Worm (Caenorhabditis elegans) whole organism, early embryonic: Measurements from ENCODE around the gene unc-22.

Experiments
- B0310.2 ChIP-seq: sonication (generic microtip); optimal IDR thresholded peaks from 2 replicates; lab custom pipeline; 2016; ENCODE audit warnings: mild to moderate bottlenecking, missing genetic modification characterization, missing compliant biosample characterization
- F13C5.2 ChIP-seq: sonication (generic microtip); optimal IDR thresholded peaks from 2 replicates; lab custom pipeline; 2017; ENCODE audit warnings: mild to moderate bottlenecking, missing genetic modification characterization, inconsistent platforms, missing compliant biosample characterization
- aly-1 ChIP-seq: sonication (generic microtip); optimal IDR thresholded peaks from 2 replicates; lab custom pipeline; 2016; ENCODE audit warnings: missing genetic modification characterization, missing compliant biosample characterization
- ama-1 ChIP-seq: fragments of 150-350 bp; optimal IDR thresholded peaks from 2 replicates; lab custom pipeline; 2014
- ceh-13 ChIP-seq: fragments of 200-800 bp; sonication (Bioruptor generic); optimal IDR thresholded peaks from 2 replicates; lab custom pipeline; 2018; ENCODE audit warnings: mild to moderate bottlenecking, missing genetic modification characterization, missing compliant biosample characterization
- ceh-36 ChIP-seq: sonication (generic microtip); optimal IDR thresholded peaks from 2 replicates; lab custom pipeline; 2016; ENCODE audit warnings: missing genetic modification characterization, inconsistent platforms, missing compliant biosample characterization
- ets-7 ChIP-seq: sonication (generic microtip); optimal IDR thresholded peaks from 2 replicates; lab custom pipeline; 2016; ENCODE audit warnings: missing genotype, missing genetic modification characterization, missing compliant biosample characterization
- flt-1 ChIP-seq: fragments of 200-800 bp; sonication (Bioruptor generic); IDR thresholded peaks from 2 replicates; pipeline ENCODE4 v1.3.6; 2022; ENCODE audit warnings: missing genetic modification characterization, missing compliant biosample characterization
- hmg-4 ChIP-seq: fragments of 200-800 bp; sonication (Bioruptor generic); optimal IDR thresholded peaks from 2 replicates; lab custom pipeline; 2018; ENCODE audit warnings: mild to moderate bottlenecking, missing genetic modification characterization, missing compliant biosample characterization
- hnd-1 ChIP-seq: sonication (generic microtip); optimal IDR thresholded peaks from 2 replicates; lab custom pipeline; 2016; ENCODE audit warnings: missing genetic modification characterization, missing compliant biosample characterization
- pes-1 ChIP-seq: fragments of 200-800 bp; sonication (Bioruptor generic); IDR thresholded peaks from 2 replicates; pipeline ENCODE4 v1.3.6; 2022; ENCODE audit warnings: missing genetic modification reagents, missing genetic modification characterization, missing compliant biosample characterization
- scrt-1 ChIP-seq: fragments of 200-800 bp; sonication (Bioruptor generic); IDR thresholded peaks from 2 replicates; pipeline ENCODE4 v1.3.6; 2022; ENCODE audit warnings: missing genetic modification characterization, missing compliant biosample characterization
- sea-1 ChIP-seq: fragments of 200-800 bp; sonication (Bioruptor generic); conservative IDR thresholded peaks from 2 replicates; pipeline ENCODE4 v1.3.6; 2022; ENCODE audit warnings: missing genetic modification characterization, missing compliant biosample characterization
- tbx-11 ChIP-seq: fragments of 200-800 bp; sonication (Bioruptor generic); IDR thresholded peaks from 2 replicates; pipeline ENCODE4 v1.3.6; 2022; ENCODE audit warnings: missing genetic modification characterization, missing compliant biosample characterization
- tbx-37 ChIP-seq: fragments of 200-800 bp; sonication (Bioruptor generic); conservative IDR thresholded peaks from 2 replicates; pipeline ENCODE4 v1.3.6; 2022; ENCODE audit warnings: missing genetic modification reagents, missing genetic modification characterization, missing compliant biosample characterization
- tra-4 ChIP-seq: sonication (generic microtip); optimal IDR thresholded peaks from 2 replicates; lab custom pipeline; 2017; ENCODE audit warnings: missing genetic modification characterization, missing compliant biosample characterization

The unc-22 gene

ce11 chrIV:11924092-11924491, 86.7 kb downstream of the unc-22 start:
- TF ChIP-seq hmg-4 (GFP tag; lab: Kevin White, UChicago) (no peak), ceh-13 (GFP tag; lab: Kevin White, UChicago) (no peak), ceh-36 (tag; lab: Kevin White, UChicago) (no peak), F13C5.2 (tag; lab: Kevin White, UChicago) (no peak), scrt-1 (GFP tag; lab: Robert Waterston, UW) (no peak), flt-1 (GFP tag; lab: Robert Waterston, UW) (no peak), tbx-37 (no peak), tra-4 (tag; lab: Kevin White, UChicago) (no peak), sea-1 (GFP tag; lab: Robert Waterston, UW) (no peak), aly-1 (tag; lab: Kevin White, UChicago) (no peak), ama-1 (no peak), B0310.2 (tag; lab: Kevin White, UChicago) (no peak), pes-1 (GFP tag; lab: Robert Waterston, UW) (no peak), ets-7 (no peak)

- TF ChIP-seq pes-1 (GFP tag; lab: Robert Waterston, UW) (no peak), aly-1 (tag; lab: Kevin White, UChicago) (no peak), hmg-4 (GFP tag; lab: Kevin White, UChicago) (no peak), hnd-1 (tag; lab: Kevin White, UChicago) (no peak), tbx-11 (GFP tag; lab: Robert Waterston, UW) (no peak), ceh-13 (GFP tag; lab: Kevin White, UChicago) (no peak), tbx-37 (no peak), scrt-1 (GFP tag; lab: Robert Waterston, UW) (no peak), ets-7 (no peak), tra-4 (tag; lab: Kevin White, UChicago) (no peak), ceh-36 (tag; lab: Kevin White, UChicago) (no peak), B0310.2 (tag; lab: Kevin White, UChicago) (no peak), F13C5.2 (tag; lab: Kevin White, UChicago) (no peak), flt-1 (GFP tag; lab: Robert Waterston, UW) (no peak)
Measured at ce11 chrIV:11923074-11923473, 87.7 kb downstream of the unc-22 start, which contains the start of gene srlf-31. srlf-31 (minus strand) TSS chrIV:11923174.
